Fruit fly (Drosophila melanogaster): ENCODE data around the gene Wdr24.
A peak's percentile ranks its signal among the peaks of the same experiment; 100 is the strongest.

DNA sequence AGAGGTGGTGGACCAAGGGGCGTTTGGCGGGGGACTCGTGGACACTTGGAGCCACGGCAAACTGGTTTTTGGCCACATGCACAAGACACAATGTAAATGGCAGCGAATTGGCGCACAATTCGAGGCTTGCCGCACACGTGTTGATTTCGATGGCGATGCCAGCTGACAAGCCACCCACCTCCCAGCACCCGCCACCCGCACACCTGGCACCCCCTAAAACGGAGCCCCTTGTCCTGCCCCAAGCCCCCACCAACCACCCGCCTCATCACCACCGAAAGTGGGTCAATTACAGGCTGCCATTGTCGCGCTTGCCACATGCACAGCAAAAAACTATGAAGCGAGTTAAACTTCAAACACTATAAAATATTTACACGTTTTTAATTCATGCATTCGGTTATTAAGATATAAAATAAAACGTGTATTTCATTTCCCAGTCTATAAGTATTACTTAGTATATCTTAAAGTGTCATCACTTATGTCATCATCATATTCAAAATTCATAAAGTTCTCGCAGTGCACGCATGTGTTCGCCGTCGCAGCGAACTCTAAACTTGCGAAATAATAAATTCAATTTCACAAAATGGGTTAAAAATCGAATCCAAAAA, 13.3 kb upstream of the Wdr24 start:
- TF ChIP-seq usp (GFP tag; optimal IDR thresholded peaks at IDR 0.05) (no peak), dl (GFP tag; optimal IDR thresholded peaks at IDR 0.05; ENCODE audit: insufficient read depth in 1 of 2, partially characterized antibody in 2 of 2) (no peak), pan (optimal IDR thresholded peaks at IDR 0.05) (no peak), Myc (optimal IDR thresholded peaks at IDR 0.05) (no peak), Dif (GFP tag; optimal IDR thresholded peaks at IDR 0.05; ENCODE audit: partially characterized antibody) (no peak), Dfd (GFP tag; optimal IDR thresholded peaks at IDR 0.05) (peak; percentile 71), Sp1 (GFP tag; optimal IDR thresholded peaks at IDR 0.05) (no peak), tai (GFP tag; optimal IDR thresholded peaks at IDR 0.05) (no peak), br (GFP tag; optimal IDR thresholded peaks at IDR 0.05) (no peak), psq (GFP tag; optimal IDR thresholded peaks at IDR 0.05) (no peak), dsf (GFP tag; optimal IDR thresholded peaks at IDR 0.05; ENCODE audit: borderline replicate concordance) (no peak)

All from whole organism, wandering third instar larva.